Fruit fly (Drosophila melanogaster) whole organism, adult: Measurements from ENCODE around the gene Ppi1.

Experiments
- CG12768 ChIP-seq: fragments of 200-800 bp; sonication (Bioruptor generic); optimal IDR thresholded peaks from 2 replicates; lab custom pipeline; 2017; ENCODE audit warnings: missing biosample characterization, missing genetic modification characterization, mild to moderate bottlenecking, moderate library complexity, missing genetic modification reagents
- Hr96 ChIP-seq: fragments of 200-800 bp; sonication (Bioruptor generic); optimal IDR thresholded peaks from 2 replicates; lab custom pipeline; 2016; ENCODE audit warnings: missing biosample characterization, missing genetic modification characterization
- ovo ChIP-seq: fragments of 200-800 bp; sonication (Bioruptor generic); optimal IDR thresholded peaks from 2 replicates; lab custom pipeline; 2016; ENCODE audit warnings: missing biosample characterization, missing genetic modification characterization

- TF ChIP-seq Hr96 (GFP tag; lab: Kevin White, UChicago): peak; percentile 65
- TF ChIP-seq ovo (GFP tag; lab: Kevin White, UChicago): peak; percentile 47
- TF ChIP-seq CG12768 (GFP tag; lab: Kevin White, UChicago): peak; percentile 78
Measured at dm6 chr3R:30099341-30099871, 29.5 kb downstream of the Ppi1 start.
